Worm (Caenorhabditis elegans) whole organism, L1 larva: ENCODE measurements around the gene srz-37.

Experiments
- C34B4.2 ChIP-seq: sonication (generic microtip); optimal IDR thresholded peaks from 2 replicates; lab custom pipeline; 2017; ENCODE audit warnings: mild to moderate bottlenecking, missing genetic modification characterization, missing compliant biosample characterization
- Y116A8C.19 ChIP-seq: sonication (generic microtip); optimal IDR thresholded peaks from 2 replicates; lab custom pipeline; 2016; ENCODE audit warnings: missing compliant biosample characterization, missing genetic modification characterization, borderline replicate concordance
- aha-1 ChIP-seq: fragments of 150-350 bp; optimal IDR thresholded peaks from 2 replicates; lab custom pipeline; 2014; ENCODE audit warnings: missing biosample characterization, missing genetic modification characterization
- alr-1 ChIP-seq: fragments of 200-800 bp; sonication (Bioruptor generic); optimal IDR thresholded peaks from 2 replicates; lab custom pipeline; 2018; ENCODE audit warnings: borderline replicate concordance, mild to moderate bottlenecking, missing genetic modification characterization, missing compliant biosample characterization
- ama-1 ChIP-seq: fragments of 150-350 bp; optimal IDR thresholded peaks from 2 replicates; lab custom pipeline; 2014
- ceh-63 ChIP-seq: fragments of 200-800 bp; sonication (Bioruptor generic); optimal IDR thresholded peaks from 2 replicates; lab custom pipeline; 2018; ENCODE audit warnings: mild to moderate bottlenecking, missing genetic modification characterization, missing compliant biosample characterization
- ceh-8 ChIP-seq: fragments of 200-800 bp; sonication (Bioruptor generic); optimal IDR thresholded peaks from 2 replicates; lab custom pipeline; 2018; ENCODE audit warnings: mild to moderate bottlenecking, missing genetic modification characterization, moderate library complexity, missing compliant biosample characterization
- ceh-88 ChIP-seq: fragments of 200-800 bp; sonication (Bioruptor generic); IDR thresholded peaks from 2 replicates; pipeline ENCODE4 v1.3.6; 2022; ENCODE audit warnings: missing genetic modification characterization, missing compliant biosample characterization
- dsc-1 ChIP-seq: sonication (generic microtip); optimal IDR thresholded peaks from 2 replicates; lab custom pipeline; 2016; ENCODE audit warnings: mild to moderate bottlenecking, missing genetic modification characterization, missing compliant biosample characterization
- efl-1 ChIP-seq, 4 experiments: fragments of 150-350 bp; optimal IDR thresholded peaks in 3 of 4; peaks in 1 of 4; 1 replicate in 1 of 4; 2 replicates in 3 of 4; lab custom pipeline; 2014; ENCODE audit warnings: missing biosample characterization in 2 of 4, missing genetic modification characterization in 2 of 4, missing genetic modification reagents in 2 of 4
- efl-3 ChIP-seq: fragments of 200-800 bp; sonication (Bioruptor generic); optimal IDR thresholded peaks from 2 replicates; lab custom pipeline; 2018; ENCODE audit warnings: mild to moderate bottlenecking, missing genetic modification characterization, missing compliant biosample characterization
- egl-13 ChIP-seq: sonication (generic microtip); optimal IDR thresholded peaks from 2 replicates; lab custom pipeline; 2016; ENCODE audit warnings: missing genotype, missing genetic modification reagents, missing genetic modification characterization, missing compliant biosample characterization
- egl-27 ChIP-seq, 2 experiments: fragments of 150-350 bp in 1 of 2; sonication (generic microtip); optimal IDR thresholded peaks; 3 replicates each; lab custom pipeline; 2017 to 2018; ENCODE audit warnings: missing biosample characterization in 2 of 2, missing genetic modification characterization in 2 of 2, missing genetic modification reagents in 2 of 2
- elt-2 ChIP-seq: sonication (generic microtip); optimal IDR thresholded peaks from 2 replicates; lab custom pipeline; 2016; ENCODE audit warnings: missing genetic modification characterization, mild to moderate bottlenecking, inconsistent platforms, missing compliant biosample characterization, missing genetic modification reagents
- fkh-10 ChIP-seq: sonication (generic microtip); optimal IDR thresholded peaks from 2 replicates; lab custom pipeline; 2017; ENCODE audit warnings: missing biosample characterization, missing genetic modification reagents, missing genetic modification characterization
- fkh-8 ChIP-seq: sonication (generic microtip); optimal IDR thresholded peaks from 2 replicates; lab custom pipeline; 2016; ENCODE audit warnings: mild to moderate bottlenecking, missing genetic modification characterization, missing compliant biosample characterization
- grh-1 ChIP-seq: fragments of 200-800 bp; sonication (Bioruptor generic); IDR thresholded peaks from 2 replicates; pipeline ENCODE4 v1.3.6; 2022; ENCODE audit warnings: missing genetic modification reagents, missing genetic modification characterization, missing compliant biosample characterization
- hlh-4 ChIP-seq: sonication (generic microtip); optimal IDR thresholded peaks from 2 replicates; lab custom pipeline; 2016; ENCODE audit warnings: mild to moderate bottlenecking, missing genetic modification characterization, missing compliant biosample characterization
- hpl-2 ChIP-seq: fragments of 150-350 bp; optimal IDR thresholded peaks from 2 replicates; lab custom pipeline; 2014; ENCODE audit warnings: missing biosample characterization, missing genetic modification reagents, missing genetic modification characterization
- irx-1 ChIP-seq: sonication (generic microtip); optimal IDR thresholded peaks from 2 replicates; lab custom pipeline; 2016; ENCODE audit warnings: missing genetic modification characterization, missing compliant biosample characterization
- lin-13 ChIP-seq: fragments of 150-350 bp; optimal IDR thresholded peaks from 2 replicates; lab custom pipeline; 2014; ENCODE audit warnings: missing biosample characterization, missing genetic modification reagents, missing genetic modification characterization
- lin-35 ChIP-seq, 2 experiments: fragments of 150-350 bp; optimal IDR thresholded peaks; 2 replicates each; lab custom pipeline; 2014; ENCODE audit warnings: missing biosample characterization in 2 of 2, missing genetic modification characterization in 2 of 2, missing genetic modification reagents in 2 of 2
- lin-39 ChIP-seq: fragments of 150-350 bp; optimal IDR thresholded peaks from 2 replicates; lab custom pipeline; 2014; ENCODE audit warnings: missing biosample characterization, missing genetic modification reagents, missing genetic modification characterization
- lir-3 ChIP-seq: sonication (generic microtip); optimal IDR thresholded peaks from 2 replicates; lab custom pipeline; 2016; ENCODE audit warnings: mild to moderate bottlenecking, missing genetic modification characterization, moderate library complexity, missing compliant biosample characterization; ENCODE audit not compliant: poor library complexity
- lsy-2 ChIP-seq, 2 experiments: fragments of 150-350 bp; optimal IDR thresholded peaks; 2 replicates each; lab custom pipeline; 2014; ENCODE audit warnings: missing biosample characterization in 2 of 2, missing genetic modification characterization in 2 of 2
- mdl-1 ChIP-seq, 2 experiments: fragments of 150-350 bp; optimal IDR thresholded peaks; 2 replicates each; lab custom pipeline; 2014 to 2017; ENCODE audit warnings: missing biosample characterization in 2 of 2, missing genetic modification characterization in 2 of 2, inconsistent platforms in 1 of 2
- mep-1 ChIP-seq: fragments of 150-350 bp; optimal IDR thresholded peaks from 2 replicates; lab custom pipeline; 2014; ENCODE audit warnings: missing biosample characterization, missing genetic modification characterization
- nhr-20 ChIP-seq: sonication (generic microtip); optimal IDR thresholded peaks from 2 replicates; lab custom pipeline; 2016; ENCODE audit warnings: mild to moderate bottlenecking, missing genetic modification characterization, missing compliant biosample characterization
- nhr-28 ChIP-seq: fragments of 150-350 bp; optimal IDR thresholded peaks from 2 replicates; lab custom pipeline; 2014; ENCODE audit warnings: missing biosample characterization, missing genetic modification characterization
- nhr-77 ChIP-seq: fragments of 150-350 bp; optimal IDR thresholded peaks from 2 replicates; lab custom pipeline; 2014; ENCODE audit warnings: missing biosample characterization, missing genetic modification characterization
- nhr-85 ChIP-seq: sonication (generic microtip); peaks from one replicate; lab custom pipeline; 2016; ENCODE audit warnings: missing genetic modification characterization, inconsistent platforms, missing compliant biosample characterization
- nhr-90 ChIP-seq: sonication (generic microtip); optimal IDR thresholded peaks from 2 replicates; lab custom pipeline; 2016; ENCODE audit warnings: mild to moderate bottlenecking, missing genetic modification characterization, missing compliant biosample characterization; ENCODE audit not compliant: poor library complexity
- pqm-1 ChIP-seq: sonication (generic microtip); optimal IDR thresholded peaks from 3 replicates; lab custom pipeline; 2017; ENCODE audit warnings: missing biosample characterization, missing genetic modification characterization
- sox-4 ChIP-seq: sonication (generic microtip); optimal IDR thresholded peaks from 2 replicates; lab custom pipeline; 2016; ENCODE audit warnings: missing genetic modification characterization, missing compliant biosample characterization
- sptf-1 ChIP-seq: fragments of 150-350 bp; optimal IDR thresholded peaks from 2 replicates; lab custom pipeline; 2014; ENCODE audit warnings: missing biosample characterization, missing genetic modification characterization
- sup-37 ChIP-seq: fragments of 200-800 bp; sonication (Bioruptor generic); optimal IDR thresholded peaks from 2 replicates; lab custom pipeline; 2018; ENCODE audit warnings: mild to moderate bottlenecking, missing genetic modification characterization, missing compliant biosample characterization
- tbx-2 ChIP-seq: sonication (generic microtip); optimal IDR thresholded peaks from 2 replicates; lab custom pipeline; 2016; ENCODE audit warnings: missing genetic modification characterization, missing compliant biosample characterization
- tlp-1 ChIP-seq: fragments of 150-350 bp; optimal IDR thresholded peaks from 2 replicates; lab custom pipeline; 2014; ENCODE audit warnings: missing biosample characterization, missing genetic modification characterization
- ztf-11 ChIP-seq, 2 experiments: sonication (generic microtip); optimal IDR thresholded peaks; 2 replicates each; lab custom pipeline; 2016 to 2017; ENCODE audit warnings: missing genetic modification characterization in 2 of 2, missing biosample characterization in 1 of 2, missing compliant biosample characterization in 1 of 2

srz-37 gene

DNA sequence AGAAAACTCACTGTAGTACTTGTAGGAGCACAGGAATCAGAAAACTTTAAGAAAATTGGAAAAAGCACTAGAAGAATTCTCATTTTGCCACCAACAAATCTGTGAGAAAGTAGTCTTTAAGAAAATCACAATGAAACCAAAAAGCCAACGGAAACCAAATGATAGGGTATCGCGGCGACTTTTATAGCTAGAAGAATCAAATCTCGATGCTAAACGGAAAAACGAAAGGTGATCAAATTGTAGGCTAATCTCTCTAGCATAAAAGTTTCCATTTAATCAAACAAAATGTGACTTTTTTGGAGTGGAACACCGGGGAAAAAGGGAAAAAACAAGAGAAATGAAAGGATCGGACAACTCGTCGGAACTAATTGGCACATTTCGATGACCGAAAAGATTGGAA is 14.7 kb upstream of the srz-37 start, which contains the start of gene C09G12.17:
TSS of gene C09G12.17 (minus strand) at position 101 of the 400 bp plus-strand sequence.
- no peak for TF ChIP-seq grh-1 (GFP tag; lab: Robert Waterston, UW)
- TF ChIP-seq efl-3, result no peak
- no peak for TF ChIP-seq mdl-1 (tag; optimal IDR thresholded peaks at IDR 0.05; lab: Kevin White, UChicago)
- TF ChIP-seq tbx-2 (tag; lab: Kevin White, UChicago), result no peak
- no peak for TF ChIP-seq ceh-63 (GFP tag; lab: Kevin White, UChicago)
- TF ChIP-seq nhr-28, result no peak
- no peak for TF ChIP-seq alr-1
- no peak for TF ChIP-seq dsc-1 (tag; lab: Kevin White, UChicago)
- TF ChIP-seq aha-1 (tag; lab: Kevin White, UChicago), result no peak
- TF ChIP-seq lin-13 (GFP tag; lab: Kevin White, UChicago), result no peak
- TF ChIP-seq ztf-11 (tag; optimal IDR thresholded peaks at IDR 0.05; lab: Kevin White, UChicago), result no peak

DNA sequence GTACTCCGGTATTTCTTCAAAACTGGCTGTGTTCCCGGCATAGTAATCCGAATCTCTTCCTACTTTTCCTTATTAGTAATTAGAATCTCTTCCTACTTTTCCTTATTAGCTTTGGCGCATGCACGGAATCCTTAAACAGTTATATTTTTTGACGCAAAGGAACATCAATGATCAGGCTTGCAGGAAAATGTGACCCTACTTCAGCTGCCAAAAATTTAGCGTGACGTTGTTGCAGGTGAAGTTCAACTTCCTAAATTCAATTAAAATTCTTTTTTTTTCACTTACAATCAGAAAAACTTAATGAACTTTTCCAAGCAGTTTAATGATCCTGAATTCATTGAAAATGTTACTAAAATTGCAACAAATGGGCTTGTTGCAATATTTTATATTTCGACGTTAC is 11.7 kb upstream of the srz-37 start, which contains the start of gene srz-79:
TSS of gene srz-79 (plus strand) at position 301 of the 400 bp plus-strand sequence.
- TF ChIP-seq hpl-2 (GFP tag; lab: Kevin White, UChicago), result no peak
- TF ChIP-seq Y116A8C.19 (tag; lab: Kevin White, UChicago), result no peak
- TF ChIP-seq lsy-2 (tag; optimal IDR thresholded peaks at IDR 0.05; lab: Kevin White, UChicago), result no peak
- TF ChIP-seq hlh-4 (tag; lab: Kevin White, UChicago), result peak; percentile 41
- no peak for TF ChIP-seq fkh-8 (tag; lab: Kevin White, UChicago)
- no peak for TF ChIP-seq nhr-77 (tag; lab: Kevin White, UChicago)

DNA sequence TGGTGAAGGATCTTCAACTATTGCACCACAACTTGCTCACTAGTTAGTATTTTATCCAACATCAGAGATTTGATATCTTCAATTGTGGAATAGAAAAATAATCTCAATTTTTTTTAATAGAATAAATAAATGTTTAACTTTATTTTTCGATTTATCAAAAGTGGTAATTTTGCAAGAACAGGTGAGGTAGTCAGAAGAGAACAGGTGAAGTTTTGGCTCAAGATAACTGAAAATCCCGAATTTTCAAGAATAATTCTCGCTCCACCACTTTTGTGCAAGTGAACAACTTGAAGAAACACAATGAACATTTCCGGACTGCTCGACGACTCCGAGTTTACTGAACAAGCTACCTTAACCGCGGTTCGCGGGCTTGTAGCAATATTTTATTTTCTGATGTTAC is 9.8 kb upstream of the srz-37 start, which contains the start of gene srz-78:
TSS of gene srz-78 (plus strand) at position 301 of the 400 bp plus-strand sequence.
- TF ChIP-seq tbx-2 (tag; lab: Kevin White, UChicago) (no peak), egl-27 (tag; optimal IDR thresholded peaks at IDR 0.05; lab: Kevin White, UChicago) (no peak), nhr-90 (no peak), irx-1 (tag; lab: Kevin White, UChicago) (no peak), lir-3 (tag; lab: Kevin White, UChicago) (no peak), nhr-20 (tag; lab: Kevin White, UChicago) (no peak), efl-1 (optimal IDR thresholded peaks at IDR 0.05; lab: Kevin White, UChicago) (no peak), efl-1 (GFP tag; optimal IDR thresholded peaks at IDR 0.05 in 1 of 2; lab: Kevin White, UChicago) (peak in 1 of 2 experiments; percentile 32), nhr-28 (no peak)

ce11 chrIV:3482195-3482959 is 717 bp upstream of the srz-37 start, which contains the start of gene srz-82:
srz-82 (plus strand) TSS chrIV:3482895.
- TF ChIP-seq egl-27 (tag; optimal IDR thresholded peaks at IDR 0.05; lab: Kevin White, UChicago), result no peak
- TF ChIP-seq sox-4, result no peak
- peak; percentile 99 for TF ChIP-seq hlh-4 (tag; lab: Kevin White, UChicago)
- TF ChIP-seq sup-37, result no peak
- no peak for TF ChIP-seq ama-1 (lab: Kevin White, UChicago)
- no peak for TF ChIP-seq mep-1 (tag; lab: Kevin White, UChicago)
- TF ChIP-seq egl-13 (tag; lab: Kevin White, UChicago), result no peak
- peak; percentile 32 for TF ChIP-seq fkh-8 (tag; lab: Kevin White, UChicago)
- no peak for TF ChIP-seq lin-35 (GFP tag; optimal IDR thresholded peaks at IDR 0.05; lab: Kevin White, UChicago)
- TF ChIP-seq C34B4.2 (tag; lab: Kevin White, UChicago), result no peak
- no peak for TF ChIP-seq dsc-1 (tag; lab: Kevin White, UChicago)
- TF ChIP-seq lin-39 (tag; lab: Kevin White, UChicago), result no peak
- TF ChIP-seq ceh-88 (GFP tag; lab: Robert Waterston, UW), result no peak
- TF ChIP-seq ceh-8, result no peak
- TF ChIP-seq tlp-1 (tag; lab: Kevin White, UChicago), result no peak
- no peak for TF ChIP-seq fkh-10 (GFP tag; lab: Kevin White, UChicago)
- TF ChIP-seq efl-1 (optimal IDR thresholded peaks at IDR 0.05; lab: Kevin White, UChicago), result no peak
- TF ChIP-seq efl-1 (GFP tag; optimal IDR thresholded peaks at IDR 0.05 in 1 of 2; lab: Kevin White, UChicago), result peak in 1 of 2 experiments; percentile 15
- no peak for TF ChIP-seq sptf-1 (tag; lab: Kevin White, UChicago)
- no peak for TF ChIP-seq nhr-85
- no peak for TF ChIP-seq elt-2
- TF ChIP-seq ztf-11 (tag; optimal IDR thresholded peaks at IDR 0.05; lab: Kevin White, UChicago), result no peak
- TF ChIP-seq pqm-1 (tag; lab: Kevin White, UChicago), result no peak
